Fruit fly (Drosophila melanogaster): ENCODE data around the gene CG7387.

DNA sequence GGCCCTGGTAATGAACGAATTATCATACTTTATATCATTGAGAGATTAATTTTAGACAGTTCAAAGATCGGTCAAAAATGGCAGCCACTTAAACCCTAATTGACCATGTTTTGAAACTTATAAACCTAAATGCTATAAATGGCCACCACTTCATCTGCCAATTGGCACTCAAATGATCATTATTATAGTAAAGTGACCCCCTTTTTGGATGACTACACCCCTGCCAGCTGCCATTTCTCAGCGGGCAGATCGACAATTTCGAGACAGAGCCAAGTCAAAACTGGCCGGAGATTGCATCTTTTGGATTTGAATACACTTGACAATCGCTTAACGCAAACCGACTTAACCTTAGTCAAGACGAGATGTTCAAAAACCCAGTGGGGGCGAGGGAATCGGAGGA, 36.7 kb downstream of the CG7387 start:
- TF ChIP-seq Hr96 (GFP tag; optimal IDR thresholded peaks at IDR 0.05) (no peak), cnc (optimal IDR thresholded peaks at IDR 0.05) (no peak), Crg-1 (GFP tag; optimal IDR thresholded peaks at IDR 0.05) (no peak), CG7101 (tag; optimal IDR thresholded peaks at IDR 0.05) (no peak), CG14711 (tag; optimal IDR thresholded peaks at IDR 0.05) (no peak), cic (GFP tag; optimal IDR thresholded peaks at IDR 0.05) (no peak), CG1620 (GFP tag; optimal IDR thresholded peaks at IDR 0.05) (no peak), tj (GFP tag; optimal IDR thresholded peaks at IDR 0.05) (no peak), Mnt (GFP tag; optimal IDR thresholded peaks at IDR 0.05) (no peak), bab1 (GFP tag; optimal IDR thresholded peaks at IDR 0.05) (no peak), Clk (GFP tag; optimal IDR thresholded peaks at IDR 0.05) (no peak), toe (GFP tag; optimal IDR thresholded peaks at IDR 0.05) (no peak), pad (GFP tag; optimal IDR thresholded peaks at IDR 0.05) (no peak), CG5204 (GFP tag; optimal IDR thresholded peaks at IDR 0.05) (no peak)
